Worm (Caenorhabditis elegans) whole organism, L4/young adult: ENCODE data around the gene Y64G10A.2.

Experiments
- W03F9.2 ChIP-seq: fragments of 150-350 bp; optimal IDR thresholded peaks from 2 replicates; lab custom pipeline; 2014; ENCODE audit warnings: missing biosample characterization, missing genetic modification characterization
- dao-5 ChIP-seq: sonication (generic microtip); optimal IDR thresholded peaks from 2 replicates; lab custom pipeline; 2016; ENCODE audit warnings: missing genotype, missing genetic modification characterization, moderate library complexity, missing compliant biosample characterization
- him-1 ChIP-seq: sonication (generic microtip); optimal IDR thresholded peaks from 2 replicates; lab custom pipeline; 2016; ENCODE audit warnings: missing genotype, missing genetic modification reagents, missing genetic modification characterization, missing compliant biosample characterization

- TF ChIP-seq W03F9.2 (tag; lab: Kevin White, UChicago) (no peak), him-1 (tag; lab: Kevin White, UChicago) (no peak), dao-5 (tag; lab: Kevin White, UChicago) (no peak)
Observed at ce11 chrIV:14194317-14194716, 49.9 kb downstream of the Y64G10A.2 start.
